Fruit fly (Drosophila melanogaster): ENCODE data around the gene Droj2.

Gene Droj2

DNA sequence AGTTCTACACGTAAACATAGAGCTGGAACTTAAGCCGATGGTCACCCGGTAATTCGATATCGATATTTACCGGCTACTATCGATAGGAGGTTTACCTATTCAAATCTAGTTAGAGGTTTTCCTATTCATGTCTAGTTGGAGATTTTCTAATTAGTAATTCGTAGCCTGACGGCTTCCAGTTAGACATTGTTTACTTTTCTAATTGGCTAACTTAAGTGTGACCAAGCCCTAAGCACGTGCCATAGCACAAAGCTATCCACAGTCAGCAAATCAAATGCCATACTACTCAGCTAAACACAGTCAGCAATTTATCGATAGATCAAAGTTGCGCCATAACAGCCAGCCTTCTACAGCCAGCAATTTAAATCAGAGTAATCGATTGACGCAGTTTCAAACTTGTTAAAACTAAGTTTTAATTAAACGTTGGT lies 21.1 kb downstream of the Droj2 start, which contains the start of gene Dpm3 (continued):
- TF ChIP-seq Dfd (GFP tag; optimal IDR thresholded peaks at IDR 0.05) (no peak), stc (GFP tag; IDR thresholded peaks at IDR 0.05) (no peak), CG13123 (GFP tag; optimal IDR thresholded peaks at IDR 0.05) (peak; percentile 38), z (GFP tag; IDR thresholded peaks at IDR 0.05) (no peak), nerfin-2 (GFP tag; IDR thresholded peaks at IDR 0.05; ENCODE audit: partially characterized antibody) (peak; percentile 80), CG12155 (GFP tag; optimal IDR thresholded peaks at IDR 0.05) (peak; percentile 7), CG4282 (GFP tag; optimal IDR thresholded peaks at IDR 0.05) (peak; percentile 6), Atf-2 (GFP tag; optimal IDR thresholded peaks at IDR 0.05) (peak; percentile 37), CG18011 (GFP tag; optimal IDR thresholded peaks at IDR 0.05) (peak; percentile 100), br (optimal IDR thresholded peaks at IDR 0.05) (no peak), CG8944 (GFP tag; optimal IDR thresholded peaks at IDR 0.05) (peak; percentile 52), CG6689 (GFP tag; IDR thresholded peaks at IDR 0.05) (no peak), usp (GFP tag; optimal IDR thresholded peaks at IDR 0.05) (no peak), CG15601 (tag; optimal IDR thresholded peaks at IDR 0.05) (peak; percentile 60), Hr39 (optimal IDR thresholded peaks at IDR 0.05) (no peak), CG2116 (GFP tag; optimal IDR thresholded peaks at IDR 0.05) (peak; percentile 68), CG14667 (GFP tag; IDR thresholded peaks at IDR 0.05) (no peak), zfh1 (GFP tag; IDR thresholded peaks at IDR 0.05) (0 out of 3 replicates have a peak, but pooled peaks have one; percentile 39), Lhr (GFP tag; optimal IDR thresholded peaks at IDR 0.05) (peak; percentile 99), CG17385 (GFP tag; optimal IDR thresholded peaks at IDR 0.05) (no peak), lmd (GFP tag; IDR thresholded peaks at IDR 0.05) (no peak), az2 (GFP tag; optimal IDR thresholded peaks at IDR 0.05) (no peak), CG11456 (GFP tag; IDR thresholded peaks at IDR 0.05) (no peak), NFAT (GFP tag; IDR thresholded peaks at IDR 0.05) (peak; percentile 27; the same call in 1 of the 2 replicates), CG6254 (GFP tag; optimal IDR thresholded peaks at IDR 0.05) (no peak), CG16813 (GFP tag; IDR thresholded peaks at IDR 0.05; ENCODE audit: partially characterized antibody) (peak; percentile 89), CG4854 (GFP tag; optimal IDR thresholded peaks at IDR 0.05) (no peak), salm (tag; optimal IDR thresholded peaks at IDR 0.05) (no peak), B-H2 (GFP tag; optimal IDR thresholded peaks at IDR 0.05) (peak; percentile 63), CG15479 (GFP tag; optimal IDR thresholded peaks at IDR 0.05) (no peak), crp (GFP tag; optimal IDR thresholded peaks at IDR 0.05) (peak in 1 of 2 experiments; percentile 18), corto (GFP tag; optimal IDR thresholded peaks at IDR 0.05) (no peak), pita (GFP tag; optimal IDR thresholded peaks at IDR 0.05) (peak; percentile 17), CG4424 (GFP tag; optimal IDR thresholded peaks at IDR 0.05) (no peak), CG2889 (GFP tag; IDR thresholded peaks at IDR 0.05) (no peak), CG9876 (GFP tag; optimal IDR thresholded peaks at IDR 0.05) (peak; percentile 57), Meics (GFP tag; optimal IDR thresholded peaks at IDR 0.05) (no peak), Atf3 (GFP tag; optimal IDR thresholded peaks at IDR 0.05) (peak; percentile 23), ash1 (GFP tag; optimal IDR thresholded peaks at IDR 0.05) (no peak), fd64A (GFP tag; optimal IDR thresholded peaks at IDR 0.05) (no peak), chm (GFP tag; IDR thresholded peaks at IDR 0.05) (no peak), Blimp-1 (GFP tag; optimal IDR thresholded peaks at IDR 0.05) (peak; percentile 18), ranshi (GFP tag; IDR thresholded peaks at IDR 0.05) (no peak), Oli (tag; optimal IDR thresholded peaks at IDR 0.05) (no peak), CG9609 (GFP tag; optimal IDR thresholded peaks at IDR 0.05) (peak; percentile 38), CG11085 (GFP tag; IDR thresholded peaks at IDR 0.05) (no peak), CG12299 (tag; optimal IDR thresholded peaks at IDR 0.05) (peak; percentile 5), al (GFP tag; IDR thresholded peaks at IDR 0.05) (no peak), Med (GFP tag) (peak; percentile 77), bsh (GFP tag; optimal IDR thresholded peaks at IDR 0.05) (peak in 1 of 2 experiments; percentile 15), Scr (GFP tag; IDR thresholded peaks at IDR 0.05; ENCODE audit: partially characterized antibody) (peak; percentile 93), CG7556 (GFP tag; optimal IDR thresholded peaks at IDR 0.05) (no peak)
